Worm (Caenorhabditis elegans): ENCODE measurements around the gene btb-19.

Gene btb-19

ce11 chrII:14483813-14484212 is 38.1 kb downstream of the btb-19 start:
- TF ChIP-seq unc-39 (tag; optimal IDR thresholded peaks at IDR 0.05) (no peak), pha-4 (tag; optimal IDR thresholded peaks at IDR 0.05) (peak; percentile 16)

ce11 chrII:14480772-14481171 is 41.2 kb downstream of the btb-19 start:
- TF ChIP-seq nhr-25 (tag; optimal IDR thresholded peaks at IDR 0.05) = peak; percentile 50
- TF ChIP-seq nhr-23 (tag; optimal IDR thresholded peaks at IDR 0.05) = peak; percentile 43
- no peak for TF ChIP-seq nhr-76 (tag; optimal IDR thresholded peaks at IDR 0.05)
- no peak for TF ChIP-seq unc-39 (tag; optimal IDR thresholded peaks at IDR 0.05)

ce11 chrII:14479583-14480245 is 42.2 kb downstream of the btb-19 start, which contains the start of gene C13B4.1:
TSS of gene C13B4.1 (minus strand) at chrII:14479633.
- TF ChIP-seq ZK546.5 (tag; optimal IDR thresholded peaks at IDR 0.05) = no peak
- no peak for TF ChIP-seq egl-27 (tag; optimal IDR thresholded peaks at IDR 0.05)
- TF ChIP-seq fos-1 (tag; optimal IDR thresholded peaks at IDR 0.05) = no peak
- no peak for TF ChIP-seq zag-1 (tag; optimal IDR thresholded peaks at IDR 0.05)
- TF ChIP-seq nhr-77 (tag; optimal IDR thresholded peaks at IDR 0.05) = no peak
- TF ChIP-seq ceh-82 (tag; optimal IDR thresholded peaks at IDR 0.05) = no peak
- no peak for TF ChIP-seq lsy-12 (tag; optimal IDR thresholded peaks at IDR 0.05)

- TF ChIP-seq elt-2 (tag; optimal IDR thresholded peaks at IDR 0.05) (peak; percentile 1), nhr-43 (tag; optimal IDR thresholded peaks at IDR 0.05; ENCODE audit: poor library complexity, severe bottlenecking) (peak; percentile 21), nhr-67 (tag; optimal IDR thresholded peaks at IDR 0.05) (no peak), pha-4 (tag; optimal IDR thresholded peaks at IDR 0.05) (peak; percentile 50), ceh-82 (tag; optimal IDR thresholded peaks at IDR 0.05) (no peak), hmg-11 (tag; optimal IDR thresholded peaks at IDR 0.05) (peak; percentile 17)
Observed at ce11 chrII:14474700-14475099, 47.2 kb downstream of the btb-19 start.
